Worm (Caenorhabditis elegans): Measurements from ENCODE around the gene ooc-3.

DNA sequence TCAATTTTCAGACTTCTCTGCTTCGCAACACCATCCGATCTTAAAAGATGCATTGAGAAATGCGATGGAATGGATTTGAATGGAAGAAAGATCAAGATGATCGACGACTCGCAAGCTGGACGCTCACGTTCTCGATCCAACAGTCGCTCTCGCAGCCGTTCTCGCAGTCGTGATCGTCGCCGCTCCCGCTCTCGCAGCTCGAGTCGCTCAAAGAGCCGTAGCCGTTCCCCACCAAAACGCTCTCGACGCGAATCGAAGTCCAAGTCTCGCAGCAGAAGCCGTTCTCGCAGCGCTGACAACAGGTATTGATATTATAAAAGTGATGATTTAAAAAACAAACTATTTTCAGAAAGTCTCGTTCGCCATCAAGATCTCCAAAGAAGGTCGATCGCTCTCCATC, 40.0 kb downstream of the ooc-3 start:
- TF ChIP-seq ama-1 (optimal IDR thresholded peaks at IDR 0.05) (no peak), tbx-37 (GFP tag; conservative IDR thresholded peaks at IDR 0.05) (no peak), sea-1 (GFP tag; conservative IDR thresholded peaks at IDR 0.05) (no peak), pes-1 (GFP tag; IDR thresholded peaks at IDR 0.05) (no peak)

All from whole organism, early embryonic.